Worm (Caenorhabditis elegans) whole organism, L4 larva: Measurements from ENCODE around the gene his-38.

ENCODE experiments used
- D1046.2 ChIP-seq: fragments of 200-800 bp; sonication (Bioruptor generic); IDR thresholded peaks from 2 replicates; pipeline ENCODE4 v1.3.6; 2022; ENCODE audit warnings: missing genetic modification characterization, missing compliant biosample characterization
- T20F7.1 ChIP-seq: fragments of 200-800 bp; sonication (Bioruptor generic); optimal IDR thresholded peaks from 2 replicates; lab custom pipeline; 2018; ENCODE audit warnings: mild to moderate bottlenecking, missing genetic modification characterization, missing compliant biosample characterization
- T26A8.4 ChIP-seq: fragments of 200-800 bp; sonication (Bioruptor generic); IDR thresholded peaks from 2 replicates; pipeline ENCODE4 v1.3.6; 2022; ENCODE audit warnings: missing genetic modification characterization, missing compliant biosample characterization
- Y48G9A.11 ChIP-seq: fragments of 200-800 bp; sonication (Bioruptor generic); IDR thresholded peaks from 2 replicates; pipeline ENCODE4 v1.3.6; 2022; ENCODE audit warnings: missing genetic modification reagents, missing genetic modification characterization, missing compliant biosample characterization
- ZK337.2 ChIP-seq: fragments of 200-800 bp; sonication (Bioruptor generic); IDR thresholded peaks from 2 replicates; pipeline ENCODE4 v1.3.6; 2022; ENCODE audit warnings: missing genetic modification reagents, missing genetic modification characterization, missing compliant biosample characterization
- aha-1 ChIP-seq: fragments of 150-350 bp; peaks from one replicate; lab custom pipeline; 2014; ENCODE audit warnings: missing biosample characterization, missing genetic modification characterization
- aly-2 ChIP-seq: sonication (generic microtip); optimal IDR thresholded peaks from 2 replicates; lab custom pipeline; 2018; ENCODE audit warnings: missing biosample characterization, missing genetic modification characterization
- attf-4 ChIP-seq: sonication (generic microtip); optimal IDR thresholded peaks from 3 replicates; lab custom pipeline; 2017; ENCODE audit warnings: missing biosample characterization, missing genetic modification characterization
- ceh-20 ChIP-seq: fragments of 200-800 bp; sonication (Bioruptor generic); IDR thresholded peaks from 2 replicates; pipeline ENCODE4 v1.3.6; 2022; ENCODE audit warnings: missing genetic modification reagents, missing genetic modification characterization, missing compliant biosample characterization
- ceh-28 ChIP-seq: fragments of 150-350 bp; optimal IDR thresholded peaks from 2 replicates; lab custom pipeline; 2014; ENCODE audit warnings: missing biosample characterization, missing genetic modification reagents, missing genetic modification characterization
- ceh-82 ChIP-seq: sonication (generic microtip); optimal IDR thresholded peaks from 2 replicates; lab custom pipeline; 2017; ENCODE audit warnings: missing biosample characterization, missing genetic modification characterization
- daf-16 ChIP-seq, 3 experiments: sonication (generic microtip); optimal IDR thresholded peaks; 2 replicates each; lab custom pipeline; 2016 to 2017; ENCODE audit warnings: missing genetic modification characterization in 3 of 3, missing genetic modification reagents in 3 of 3, mild to moderate bottlenecking in 2 of 3, missing compliant biosample characterization in 2 of 3, missing biosample characterization in 1 of 3, moderate library complexity in 1 of 3
- dmd-6 ChIP-seq: fragments of 200-800 bp; sonication (Bioruptor generic); IDR thresholded peaks from 2 replicates; pipeline ENCODE4 v1.3.6; 2022; ENCODE audit warnings: missing genetic modification reagents, missing genetic modification characterization, missing compliant biosample characterization
- dve-1 ChIP-seq: sonication (generic microtip); optimal IDR thresholded peaks from 2 replicates; lab custom pipeline; 2017; ENCODE audit warnings: antibody characterized with exemption, mild to moderate bottlenecking, missing genetic modification characterization, missing compliant biosample characterization; ENCODE audit not compliant: insufficient read depth
- fkh-10 ChIP-seq: fragments of 150-350 bp; optimal IDR thresholded peaks from 2 replicates; lab custom pipeline; 2014; ENCODE audit warnings: missing biosample characterization, missing genetic modification reagents, missing genetic modification characterization
- hlh-11 ChIP-seq: fragments of 200-800 bp; sonication (Bioruptor generic); optimal IDR thresholded peaks from 2 replicates; lab custom pipeline; 2018; ENCODE audit warnings: mild to moderate bottlenecking, missing genetic modification characterization, missing compliant biosample characterization
- hlh-30 ChIP-seq: sonication (generic microtip); optimal IDR thresholded peaks from 2 replicates; lab custom pipeline; 2017; ENCODE audit warnings: antibody characterized with exemption, mild to moderate bottlenecking, missing genetic modification characterization, missing compliant biosample characterization; ENCODE audit not compliant: insufficient read depth
- lir-3 ChIP-seq: sonication (generic microtip); optimal IDR thresholded peaks from 2 replicates; lab custom pipeline; 2016; ENCODE audit warnings: mild to moderate bottlenecking, missing genetic modification characterization, missing compliant biosample characterization
- lsy-2 ChIP-seq, 2 experiments: fragments of 150-350 bp in 1 of 2; sonication (generic microtip) in 1 of 2; optimal IDR thresholded peaks; 2 replicates each; lab custom pipeline; 2014 to 2017; ENCODE audit warnings: missing biosample characterization in 2 of 2, missing genetic modification characterization in 2 of 2
- mdl-1 ChIP-seq, 2 experiments: fragments of 150-350 bp in 1 of 2; sonication (generic microtip) in 1 of 2; optimal IDR thresholded peaks; 2 replicates each; lab custom pipeline; 2014 to 2017; ENCODE audit warnings: missing biosample characterization in 2 of 2, missing genetic modification characterization in 2 of 2
- mep-1 ChIP-seq: fragments of 150-350 bp; sonication (generic microtip); optimal IDR thresholded peaks from 3 replicates; lab custom pipeline; 2014; ENCODE audit warnings: missing biosample characterization, missing genetic modification characterization
- mes-2 ChIP-seq: sonication (generic microtip); optimal IDR thresholded peaks from 2 replicates; lab custom pipeline; 2016; ENCODE audit warnings: missing genotype, mild to moderate bottlenecking, missing genetic modification characterization, missing compliant biosample characterization; ENCODE audit not compliant: poor library complexity, severe bottlenecking
- mxl-3 ChIP-seq: fragments of 200-800 bp; sonication (Bioruptor generic); optimal IDR thresholded peaks from 2 replicates; lab custom pipeline; 2018; ENCODE audit warnings: mild to moderate bottlenecking, missing genetic modification characterization, missing compliant biosample characterization
- nhr-10 ChIP-seq: fragments of 150-350 bp; optimal IDR thresholded peaks from 2 replicates; lab custom pipeline; 2014; ENCODE audit warnings: missing biosample characterization, missing genetic modification characterization
- nhr-102 ChIP-seq: sonication (generic microtip); optimal IDR thresholded peaks from 2 replicates; lab custom pipeline; 2016; ENCODE audit warnings: mild to moderate bottlenecking, missing genetic modification characterization, moderate library complexity, missing compliant biosample characterization
- nhr-25 ChIP-seq: sonication (generic microtip); optimal IDR thresholded peaks from 2 replicates; lab custom pipeline; 2017; ENCODE audit warnings: missing genetic modification characterization, mild to moderate bottlenecking, missing compliant biosample characterization, antibody characterized with exemption, moderate library complexity, borderline replicate concordance; ENCODE audit not compliant: insufficient read depth
- nhr-28 ChIP-seq: fragments of 150-350 bp; optimal IDR thresholded peaks from 2 replicates; lab custom pipeline; 2014; ENCODE audit warnings: missing biosample characterization, missing genetic modification characterization
- nhr-41 ChIP-seq: fragments of 200-800 bp; sonication (Bioruptor generic); IDR thresholded peaks from 2 replicates; pipeline ENCODE4 v1.3.6; 2022; ENCODE audit warnings: missing genetic modification reagents, missing genetic modification characterization, missing compliant biosample characterization
- nhr-48 ChIP-seq: sonication (generic microtip); optimal IDR thresholded peaks from 2 replicates; lab custom pipeline; 2016; ENCODE audit warnings: mild to moderate bottlenecking, missing genetic modification characterization, missing compliant biosample characterization
- nhr-76 ChIP-seq: fragments of 150-350 bp; optimal IDR thresholded peaks from 2 replicates; lab custom pipeline; 2014; ENCODE audit warnings: missing biosample characterization, missing genetic modification characterization
- nhr-77 ChIP-seq: fragments of 150-350 bp; optimal IDR thresholded peaks from 2 replicates; lab custom pipeline; 2014; ENCODE audit warnings: missing biosample characterization, missing genetic modification characterization
- php-3 ChIP-seq: fragments of 200-800 bp; sonication (Bioruptor generic); IDR thresholded peaks from 2 replicates; pipeline ENCODE4 v1.3.6; 2022; ENCODE audit warnings: missing genetic modification reagents, missing genetic modification characterization, missing compliant biosample characterization
- pqm-1 ChIP-seq: sonication (generic microtip); optimal IDR thresholded peaks from 2 replicates; lab custom pipeline; 2017; ENCODE audit warnings: missing biosample characterization, missing genetic modification characterization
- tra-1 ChIP-seq: fragments of 200-800 bp; sonication (Bioruptor generic); IDR thresholded peaks from 2 replicates; pipeline ENCODE4 v1.3.6; 2022; ENCODE audit warnings: missing genetic modification reagents, missing genetic modification characterization, missing compliant biosample characterization
- unc-130 ChIP-seq: sonication (generic microtip); optimal IDR thresholded peaks from 2 replicates; lab custom pipeline; 2016; ENCODE audit warnings: missing genetic modification reagents, missing genetic modification characterization, missing compliant biosample characterization
- unc-62 ChIP-seq, 3 experiments: fragments of 150-350 bp in 1 of 3; sonication (generic microtip); optimal IDR thresholded peaks in 2 of 3; peaks in 1 of 3; 1 replicate in 1 of 3; 2 replicates in 2 of 3; lab custom pipeline; 2014 to 2017; ENCODE audit warnings: missing biosample characterization in 3 of 3, missing genetic modification characterization in 3 of 3, missing genetic modification reagents in 3 of 3, missing genotype in 1 of 3
- zag-1 ChIP-seq: fragments of 150-350 bp; optimal IDR thresholded peaks from 2 replicates; lab custom pipeline; 2014; ENCODE audit warnings: missing biosample characterization, missing genetic modification characterization
- zfp-2 ChIP-seq: sonication (generic microtip); optimal IDR thresholded peaks from 2 replicates; lab custom pipeline; 2016; ENCODE audit warnings: mild to moderate bottlenecking, missing genetic modification characterization, missing compliant biosample characterization
- ztf-7 ChIP-seq: fragments of 150-350 bp; optimal IDR thresholded peaks from 2 replicates; lab custom pipeline; 2014; ENCODE audit warnings: missing biosample characterization, missing genetic modification characterization

The his-38 gene

ce11 chrX:7316485-7317391 lies 7.1 kb upstream of the his-38 start, which contains the start of the genes spp-2 and spp-6 (continued):
- TF ChIP-seq ceh-20 (peak; percentile 55; the same call in 1 of the 2 replicates), fkh-10 (GFP tag; lab: Kevin White, UChicago) (no peak), nhr-25 (tag; lab: Kevin White, UChicago) (no peak), unc-62 (GFP tag; optimal IDR thresholded peaks at IDR 0.05 in 1 of 2; lab: Kevin White, UChicago) (peak in 1 of 2 experiments; percentile 88), unc-62 (tag; optimal IDR thresholded peaks at IDR 0.05; lab: Kevin White, UChicago) (no peak), hlh-30 (tag; lab: Kevin White, UChicago) (no peak), Y48G9A.11 (GFP tag; lab: Robert Waterston, UW) (no peak), nhr-41 (GFP tag; lab: Robert Waterston, UW) (no peak), D1046.2 (no peak)

ce11 chrX:7315329-7315728 lies 5.7 kb upstream of the his-38 start, which contains the start of gene spp-3:
TSS of gene spp-3 (minus strand) at chrX:7315353.
- TF ChIP-seq ztf-7 (tag; lab: Kevin White, UChicago) (no peak), unc-130 (GFP tag; lab: Kevin White, UChicago) (no peak), mdl-1 (tag; optimal IDR thresholded peaks at IDR 0.05; lab: Kevin White, UChicago) (peak in 1 of 2 experiments; percentile 60), nhr-48 (tag; lab: Kevin White, UChicago) (peak; percentile 43), nhr-76 (no peak), tra-1 (GFP tag; lab: Robert Waterston, UW) (0 out of 2 replicates have a peak, but pooled peaks have one; percentile 45), nhr-28 (tag; lab: Kevin White, UChicago) (peak; percentile 79), nhr-10 (tag; lab: Kevin White, UChicago) (no peak), mep-1 (peak; percentile 49), T26A8.4 (GFP tag; lab: Robert Waterston, UW) (0 out of 2 replicates have a peak, but pooled peaks have one; percentile 44), mxl-3 (GFP tag; lab: Kevin White, UChicago) (peak; percentile 24), aly-2 (tag; lab: Kevin White, UChicago) (no peak), mes-2 (peak; percentile 31), attf-4 (tag; lab: Kevin White, UChicago) (no peak), pqm-1 (tag; lab: Kevin White, UChicago) (peak; percentile 90), ceh-82 (tag; lab: Kevin White, UChicago) (no peak), ZK337.2 (GFP tag; lab: Robert Waterston, UW) (no peak), dmd-6 (GFP tag; lab: Robert Waterston, UW) (peak; percentile 89), php-3 (GFP tag; lab: Robert Waterston, UW) (peak; percentile 89), ceh-28 (tag; lab: Kevin White, UChicago) (no peak), Y48G9A.11 (GFP tag; lab: Robert Waterston, UW) (no peak), hlh-11 (tag; lab: Kevin White, UChicago) (peak; percentile 73), lir-3 (tag; lab: Kevin White, UChicago) (no peak), zfp-2 (tag; lab: Kevin White, UChicago) (no peak), daf-16 (GFP tag; optimal IDR thresholded peaks at IDR 0.05; lab: Kevin White, UChicago) (peak in 1 of 2 experiments; percentile 43), daf-16 (tag; optimal IDR thresholded peaks at IDR 0.05; lab: Kevin White, UChicago) (peak; percentile 90), T20F7.1 (peak; percentile 42), zag-1 (tag; lab: Kevin White, UChicago) (no peak), dve-1 (tag; lab: Kevin White, UChicago) (peak; percentile 85), hlh-30 (tag; lab: Kevin White, UChicago) (peak; percentile 54), nhr-77 (peak; percentile 39), lsy-2 (tag; optimal IDR thresholded peaks at IDR 0.05; lab: Kevin White, UChicago) (peak in 1 of 2 experiments; percentile 67), aha-1 (peak; percentile 15), nhr-102 (tag; lab: Kevin White, UChicago) (peak; percentile 56)
